Fruit fly (Drosophila melanogaster) whole organism, embryonic: ENCODE results near the gene Cralbp.

Experiments
- Adf1 ChIP-seq: fragments of 200-800 bp; sonication (Bioruptor generic); IDR thresholded peaks from 2 replicates; pipeline ENCODE4 v1.3.6; 2022; ENCODE audit warnings: missing biosample characterization, missing genetic modification characterization
- CG10959 ChIP-seq: fragments of 200-800 bp; sonication (Bioruptor generic); IDR thresholded peaks from 2 replicates; pipeline ENCODE4 v1.3.6; 2022; ENCODE audit warnings: missing biosample characterization, missing genetic modification characterization
- CG12236 ChIP-seq: fragments of 200-800 bp; sonication (Bioruptor generic); optimal IDR thresholded peaks from 2 replicates; lab custom pipeline; 2016; ENCODE audit warnings: missing biosample characterization, missing genetic modification characterization
- CG12299 ChIP-seq: fragments of 200-800 bp; sonication (Bioruptor generic); optimal IDR thresholded peaks from 2 replicates; lab custom pipeline; 2018; ENCODE audit warnings: missing biosample characterization, mild to moderate bottlenecking, missing genetic modification characterization
- CG12744 ChIP-seq: fragments of 200-800 bp; sonication (Bioruptor generic); optimal IDR thresholded peaks from 2 replicates; lab custom pipeline; 2016; ENCODE audit warnings: missing biosample characterization, missing genetic modification characterization
- CG17328 ChIP-seq: fragments of 200-800 bp; sonication (Bioruptor generic); IDR thresholded peaks from 2 replicates; pipeline ENCODE4 v1.3.6; 2022; ENCODE audit warnings: missing biosample characterization, missing genetic modification characterization
- CG2116 ChIP-seq: fragments of 200-800 bp; sonication (Bioruptor generic); optimal IDR thresholded peaks from 3 replicates; lab custom pipeline; 2018; ENCODE audit warnings: missing biosample characterization, mild to moderate bottlenecking, missing genetic modification characterization
- CG30431 ChIP-seq: fragments of 200-800 bp; sonication (Bioruptor generic); optimal IDR thresholded peaks from 2 replicates; lab custom pipeline; 2017; ENCODE audit warnings: missing biosample characterization, missing genetic modification characterization
- CG32772 ChIP-seq: fragments of 200-800 bp; sonication (Bioruptor generic); IDR thresholded peaks from 2 replicates; pipeline ENCODE4 v1.3.6; 2022; ENCODE audit warnings: missing biosample characterization, missing genetic modification characterization
- CG34376 ChIP-seq: fragments of 200-800 bp; sonication (Bioruptor generic); optimal IDR thresholded peaks from 2 replicates; lab custom pipeline; 2018; ENCODE audit warnings: missing biosample characterization, mild to moderate bottlenecking, missing genetic modification characterization
- CG7987 ChIP-seq: fragments of 200-800 bp; sonication (Bioruptor generic); optimal IDR thresholded peaks from 2 replicates; lab custom pipeline; 2018; ENCODE audit warnings: missing biosample characterization, mild to moderate bottlenecking, missing genetic modification characterization, moderate library complexity
- CG8089 ChIP-seq: fragments of 200-800 bp; sonication (Bioruptor generic); optimal IDR thresholded peaks from 3 replicates; lab custom pipeline; 2016; ENCODE audit warnings: missing biosample characterization, missing genetic modification characterization
- CG8290 ChIP-seq, 3 experiments: fragments of 200-800 bp; sonication (Bioruptor generic); optimal IDR thresholded peaks; 2 replicates each; lab custom pipeline; 2016 to 2019; ENCODE audit warnings: missing biosample characterization in 3 of 3, missing genetic modification characterization in 3 of 3, mild to moderate bottlenecking in 2 of 3, moderate library complexity in 1 of 3
- CG9817 ChIP-seq: fragments of 200-800 bp; sonication (Bioruptor generic); optimal IDR thresholded peaks from 2 replicates; lab custom pipeline; 2018; ENCODE audit warnings: missing biosample characterization, mild to moderate bottlenecking, missing genetic modification characterization, moderate library complexity
- CTCF ChIP-seq: fragments of 200-800 bp; sonication (Bioruptor generic); optimal IDR thresholded peaks from 2 replicates; lab custom pipeline; 2017; ENCODE audit warnings: missing biosample characterization, mild to moderate bottlenecking, missing genetic modification characterization, moderate library complexity
- CkIIα-i1 ChIP-seq: fragments of 200-800 bp; sonication (Bioruptor generic); IDR thresholded peaks from 2 replicates; pipeline ENCODE4 v1.3.6; 2022; ENCODE audit warnings: missing biosample characterization, missing genetic modification characterization
- Dad ChIP-seq: fragments of 200-800 bp; sonication (Bioruptor generic); optimal IDR thresholded peaks from 3 replicates; lab custom pipeline; 2016; ENCODE audit warnings: missing biosample characterization, missing genetic modification characterization
- Dip2 ChIP-seq: fragments of 200-800 bp; sonication (Bioruptor generic); IDR thresholded peaks from 2 replicates; pipeline ENCODE4 v1.3.6; 2022; ENCODE audit warnings: missing biosample characterization, missing genetic modification characterization
- HmgD ChIP-seq: fragments of 200-800 bp; sonication (Bioruptor generic); optimal IDR thresholded peaks from 3 replicates; lab custom pipeline; 2016; ENCODE audit warnings: missing biosample characterization, missing genetic modification characterization
- Hsf ChIP-seq: fragments of 200-800 bp; sonication (Bioruptor generic); optimal IDR thresholded peaks from 3 replicates; lab custom pipeline; 2016; ENCODE audit warnings: missing biosample characterization, missing genetic modification characterization
- Lim3 ChIP-seq: fragments of 200-800 bp; sonication (Bioruptor generic); IDR thresholded peaks from 2 replicates; pipeline ENCODE4 v1.3.6; 2022; ENCODE audit warnings: missing biosample characterization, missing genetic modification characterization
- Lpt ChIP-seq: fragments of >200 bp; optimal IDR thresholded peaks from 2 replicates; lab custom pipeline; 2018; ENCODE audit warnings: missing biosample characterization, missing genetic modification characterization
- Meics ChIP-seq: fragments of 200-800 bp; sonication (Bioruptor generic); optimal IDR thresholded peaks from 2 replicates; lab custom pipeline; 2017; ENCODE audit warnings: missing biosample characterization, mild to moderate bottlenecking, missing genetic modification characterization
- Mes4 ChIP-seq: fragments of 200-800 bp; sonication (Bioruptor generic); optimal IDR thresholded peaks from 2 replicates; lab custom pipeline; 2016; ENCODE audit warnings: missing biosample characterization, missing genetic modification characterization
- Myb ChIP-seq: fragments of 200-800 bp; sonication (Bioruptor generic); optimal IDR thresholded peaks from 2 replicates; lab custom pipeline; 2016; ENCODE audit warnings: missing biosample characterization, missing genetic modification characterization
- Rfx ChIP-seq: fragments of 200-800 bp; sonication (Bioruptor generic); IDR thresholded peaks from 2 replicates; pipeline ENCODE4 v1.3.6; 2022; ENCODE audit warnings: missing biosample characterization, missing genetic modification characterization
- Sox100B ChIP-seq: fragments of 200-800 bp; sonication (Bioruptor generic); optimal IDR thresholded peaks from 3 replicates; lab custom pipeline; 2018; ENCODE audit warnings: missing biosample characterization, mild to moderate bottlenecking, missing genetic modification characterization
- Usf ChIP-seq: fragments of 200-800 bp; sonication (Bioruptor generic); optimal IDR thresholded peaks from 2 replicates; lab custom pipeline; 2017; ENCODE audit warnings: missing genotype, missing biosample characterization, missing genetic modification characterization
- ab ChIP-seq: fragments of 200-800 bp; sonication (Bioruptor generic); optimal IDR thresholded peaks from 2 replicates; lab custom pipeline; 2016; ENCODE audit warnings: missing biosample characterization, missing genetic modification characterization
- ac ChIP-seq: fragments of 200-800 bp; sonication (Bioruptor generic); optimal IDR thresholded peaks from 3 replicates; lab custom pipeline; 2017; ENCODE audit warnings: missing biosample characterization, mild to moderate bottlenecking, missing genetic modification characterization
- croc ChIP-seq: fragments of 200-800 bp; sonication (Bioruptor generic); conservative IDR thresholded peaks from 3 replicates; pipeline ENCODE4 v1.3.6; 2022; ENCODE audit warnings: missing biosample characterization, missing genetic modification characterization
- crol ChIP-seq: fragments of 200-800 bp; sonication (Bioruptor generic); IDR thresholded peaks from 2 replicates; pipeline ENCODE4 v1.3.6; 2022; ENCODE audit warnings: missing biosample characterization, missing genetic modification characterization
- ewg ChIP-seq: fragments of 200-800 bp; sonication (Bioruptor generic); optimal IDR thresholded peaks from 3 replicates; lab custom pipeline; 2017; ENCODE audit warnings: mild to moderate bottlenecking, missing biosample characterization, missing genetic modification reagents, missing genetic modification characterization
- gcm2 ChIP-seq: fragments of 200-800 bp; sonication (Bioruptor generic); optimal IDR thresholded peaks from 2 replicates; lab custom pipeline; 2016; ENCODE audit warnings: missing biosample characterization, missing genetic modification characterization
- gro ChIP-seq: fragments of 200-800 bp; sonication (Bioruptor generic); optimal IDR thresholded peaks from 2 replicates; lab custom pipeline; 2016; ENCODE audit warnings: missing biosample characterization, missing genetic modification characterization
- hth ChIP-seq: fragments of >200 bp; optimal IDR thresholded peaks from 2 replicates; lab custom pipeline; 2017; ENCODE audit warnings: inconsistent platforms
- jigr1 ChIP-seq: fragments of 200-800 bp; sonication (Bioruptor generic); IDR thresholded peaks from 3 replicates; pipeline ENCODE4 v1.3.6; 2022; ENCODE audit warnings: missing biosample characterization, missing genetic modification characterization
- kah ChIP-seq: fragments of 200-800 bp; sonication (Bioruptor generic); optimal IDR thresholded peaks from 2 replicates; lab custom pipeline; 2018; ENCODE audit warnings: missing biosample characterization, mild to moderate bottlenecking, missing genetic modification characterization
- lola ChIP-seq, 3 experiments: fragments of >200 bp in 2 of 3; fragments of 200-800 bp in 1 of 3; sonication (Bioruptor generic) in 1 of 3; optimal IDR thresholded peaks; 2 replicates each; lab custom pipeline; 2017 to 2019; ENCODE audit warnings: missing biosample characterization in 3 of 3, missing genetic modification characterization in 3 of 3, mild to moderate bottlenecking in 1 of 3, moderate library complexity in 1 of 3
- luna ChIP-seq: fragments of 200-800 bp; sonication (Bioruptor generic); optimal IDR thresholded peaks from 2 replicates; lab custom pipeline; 2016; ENCODE audit warnings: missing biosample characterization, missing genetic modification characterization
- onecut ChIP-seq: fragments of 200-800 bp; sonication (Bioruptor generic); IDR thresholded peaks from 2 replicates; pipeline ENCODE4 v1.3.6; 2022; ENCODE audit warnings: missing biosample characterization, missing genetic modification characterization
- pfk ChIP-seq: fragments of 200-800 bp; sonication (Bioruptor generic); optimal IDR thresholded peaks from 2 replicates; lab custom pipeline; 2018; ENCODE audit warnings: missing biosample characterization, mild to moderate bottlenecking, missing genetic modification characterization, moderate library complexity
- pum ChIP-seq: fragments of 200-800 bp; sonication (Bioruptor generic); optimal IDR thresholded peaks from 2 replicates; lab custom pipeline; 2016; ENCODE audit warnings: missing biosample characterization, missing genetic modification characterization
- sens ChIP-seq: fragments of 200-800 bp; sonication (Bioruptor generic); peaks from one replicate; lab custom pipeline; 2016; ENCODE audit warnings: missing biosample characterization, missing genetic modification characterization
- sob ChIP-seq: fragments of 200-800 bp; sonication (Bioruptor generic); IDR thresholded peaks from 2 replicates; pipeline ENCODE4 v1.3.6; 2022; ENCODE audit warnings: missing biosample characterization, missing genetic modification characterization
- sqz ChIP-seq: fragments of 200-800 bp; sonication (Bioruptor generic); optimal IDR thresholded peaks from 3 replicates; lab custom pipeline; 2018; ENCODE audit warnings: missing biosample characterization, mild to moderate bottlenecking, missing genetic modification characterization
- stc ChIP-seq: fragments of 200-800 bp; sonication (Bioruptor generic); IDR thresholded peaks from 2 replicates; pipeline ENCODE4 v1.3.6; 2022; ENCODE audit warnings: missing biosample characterization, missing genetic modification characterization
- z ChIP-seq: fragments of 200-800 bp; sonication (Bioruptor generic); IDR thresholded peaks from 3 replicates; pipeline ENCODE4 v1.3.6; 2022; ENCODE audit warnings: missing biosample characterization, missing genetic modification characterization
- zen ChIP-seq: fragments of 200-800 bp; sonication (Bioruptor generic); optimal IDR thresholded peaks from 3 replicates; lab custom pipeline; 2018; ENCODE audit warnings: missing biosample characterization, mild to moderate bottlenecking, missing genetic modification characterization, moderate library complexity

Cralbp gene

dm6 chr3L:5793967-5794366 is 7.4 kb upstream of the Cralbp start, which contains the start of gene Bre1 (continued):
- TF ChIP-seq ac (no peak), Sox100B (no peak), hth (lab: Kevin White, UChicago) (no peak), CG30431 (no peak), CG12744 (GFP tag; lab: Kevin White, UChicago) (no peak), CG8089 (GFP tag; lab: Kevin White, UChicago) (no peak), gcm2 (GFP tag; lab: Kevin White, UChicago) (no peak), CG12299 (tag; lab: Kevin White, UChicago) (no peak), z (GFP tag; lab: Robert Waterston, UW) (no peak), Adf1 (no peak), ewg (GFP tag; lab: Kevin White, UChicago) (no peak), CkIIα-i1 (GFP tag; lab: Robert Waterston, UW) (no peak), gro (GFP tag; lab: Kevin White, UChicago) (peak; percentile 39), HmgD (GFP tag; lab: Kevin White, UChicago) (no peak), CG2116 (peak; percentile 87), CG9817 (tag; lab: Kevin White, UChicago) (no peak), croc (GFP tag; lab: Robert Waterston, UW) (no peak), luna (no peak), zen (tag; lab: Kevin White, UChicago) (peak; percentile 32), Dad (GFP tag; lab: Kevin White, UChicago) (no peak), CG34376 (GFP tag; lab: Kevin White, UChicago) (no peak), stc (GFP tag; lab: Robert Waterston, UW) (no peak), CTCF (GFP tag; lab: Kevin White, UChicago) (no peak), CG17328 (GFP tag; lab: Robert Waterston, UW) (no peak), sob (GFP tag; lab: Robert Waterston, UW) (no peak), Lpt (GFP tag; lab: Kevin White, UChicago) (no peak), CG12236 (GFP tag; lab: Kevin White, UChicago) (no peak), Hsf (no peak), CG32772 (GFP tag; lab: Robert Waterston, UW) (no peak), ab (GFP tag; lab: Kevin White, UChicago) (no peak), lola (GFP tag; optimal IDR thresholded peaks at IDR 0.05; lab: Kevin White, UChicago) (no peak), Usf (GFP tag; lab: Kevin White, UChicago) (no peak), kah (GFP tag; lab: Kevin White, UChicago) (no peak), Mes4 (GFP tag; lab: Kevin White, UChicago) (no peak), CG8290 (GFP tag; optimal IDR thresholded peaks at IDR 0.05; lab: Kevin White, UChicago) (no peak), CG8290 (tag; optimal IDR thresholded peaks at IDR 0.05; lab: Kevin White, UChicago) (no peak), sens (peak; percentile 83), Myb (GFP tag; lab: Kevin White, UChicago) (peak; percentile 31), CG7987 (GFP tag; lab: Kevin White, UChicago) (no peak), crol (GFP tag; lab: Robert Waterston, UW) (no peak), Lim3 (GFP tag; lab: Robert Waterston, UW) (no peak), pfk (GFP tag; lab: Kevin White, UChicago) (no peak), pum (no peak), Dip2 (GFP tag; lab: Robert Waterston, UW) (no peak), Meics (GFP tag; lab: Kevin White, UChicago) (no peak), CG10959 (no peak), sqz (GFP tag; lab: Kevin White, UChicago) (no peak), jigr1 (GFP tag; lab: Robert Waterston, UW) (no peak), onecut (GFP tag; lab: Robert Waterston, UW) (peak; percentile 67), Rfx (GFP tag; lab: Robert Waterston, UW) (no peak)
- TF ChIP-seq, all 482 proteins: peak for 86
